Fruit fly (Drosophila melanogaster): ENCODE data around the gene CG1910.

The CG1910 gene

dm6 chr3R:31721466-31721865 lies 26.0 kb upstream of the CG1910 start:
- TF ChIP-seq CG32006 (GFP tag; optimal IDR thresholded peaks at IDR 0.05): peak; percentile 51
- TF ChIP-seq vri (GFP tag; optimal IDR thresholded peaks at IDR 0.05): no peak
- TF ChIP-seq CG4318 (GFP tag; optimal IDR thresholded peaks at IDR 0.05): no peak
- TF ChIP-seq salr (GFP tag; optimal IDR thresholded peaks at IDR 0.05): peak in 1 of 2 experiments; percentile 2

- TF ChIP-seq CG1621 (tag; optimal IDR thresholded peaks at IDR 0.05): no peak
- TF ChIP-seq CG8119 (GFP tag; IDR thresholded peaks at IDR 0.05): no peak
- no peak for TF ChIP-seq CG11762 (GFP tag; optimal IDR thresholded peaks at IDR 0.05; ENCODE audit: insufficient read depth)
- TF ChIP-seq Hr4 (GFP tag; optimal IDR thresholded peaks at IDR 0.05): no peak
- TF ChIP-seq ss (GFP tag; optimal IDR thresholded peaks at IDR 0.05): no peak
- peak; percentile 23; the same call in 1 of the 2 replicates for TF ChIP-seq CG15336 (GFP tag; IDR thresholded peaks at IDR 0.05)
- TF ChIP-seq CG6163 (GFP tag; IDR thresholded peaks at IDR 0.05): 0 out of 3 replicates have a peak, but pooled peaks have one; percentile 23
- no peak for TF ChIP-seq CG6276 (GFP tag; optimal IDR thresholded peaks at IDR 0.05)
- TF ChIP-seq cyc (GFP tag; optimal IDR thresholded peaks at IDR 0.05): no peak
- TF ChIP-seq CG31627 (GFP tag; optimal IDR thresholded peaks at IDR 0.05): no peak
- TF ChIP-seq fkh (GFP tag; optimal IDR thresholded peaks at IDR 0.05): peak; percentile 95
- no peak for TF ChIP-seq CG6854 (GFP tag; optimal IDR thresholded peaks at IDR 0.05)
- TF ChIP-seq Hr39 (GFP tag; optimal IDR thresholded peaks at IDR 0.05): no peak
- no peak for TF ChIP-seq esn (GFP tag; optimal IDR thresholded peaks at IDR 0.05)
- no peak for TF ChIP-seq salr (GFP tag; optimal IDR thresholded peaks at IDR 0.05)
- no peak for TF ChIP-seq CG10631 (GFP tag; optimal IDR thresholded peaks at IDR 0.05)
- TF ChIP-seq CG4318 (GFP tag; optimal IDR thresholded peaks at IDR 0.05): no peak
- TF ChIP-seq topi (GFP tag; optimal IDR thresholded peaks at IDR 0.05): no peak
- TF ChIP-seq Eip78C (GFP tag): no peak
- TF ChIP-seq svp (GFP tag): no peak
- TF ChIP-seq Smox (GFP tag; optimal IDR thresholded peaks at IDR 0.05): no peak
- no peak for TF ChIP-seq Gug (GFP tag; IDR thresholded peaks at IDR 0.05)
Observed at dm6 chr3R:31721958-31722357, 25.5 kb upstream of the CG1910 start.

- TF ChIP-seq ss (GFP tag; optimal IDR thresholded peaks at IDR 0.05): peak in 1 of 2 experiments; percentile 75
- TF ChIP-seq CG9139 (GFP tag; optimal IDR thresholded peaks at IDR 0.05): no peak
- TF ChIP-seq CG6792 (GFP tag; optimal IDR thresholded peaks at IDR 0.05): no peak
- peak; percentile 40 for TF ChIP-seq OdsH (GFP tag; optimal IDR thresholded peaks at IDR 0.05)
- no peak for TF ChIP-seq dsx (GFP tag; optimal IDR thresholded peaks at IDR 0.05; ENCODE audit: poor library complexity, severe bottlenecking)
- TF ChIP-seq lz (GFP tag; optimal IDR thresholded peaks at IDR 0.05): no peak
- TF ChIP-seq CG15336 (GFP tag; IDR thresholded peaks at IDR 0.05): peak; percentile 67
- TF ChIP-seq CG11902 (GFP tag; optimal IDR thresholded peaks at IDR 0.05): no peak
- no peak for TF ChIP-seq CG7368 (GFP tag; optimal IDR thresholded peaks at IDR 0.05)
- TF ChIP-seq CG6163 (GFP tag; IDR thresholded peaks at IDR 0.05): 0 out of 3 replicates have a peak, but pooled peaks have one; percentile 23
- TF ChIP-seq Met (GFP tag; optimal IDR thresholded peaks at IDR 0.05): no peak
- TF ChIP-seq svp (GFP tag): no peak
- peak; percentile 66 for TF ChIP-seq CG6276 (GFP tag; optimal IDR thresholded peaks at IDR 0.05)
- TF ChIP-seq fkh (GFP tag; optimal IDR thresholded peaks at IDR 0.05): peak; percentile 21
- no peak for TF ChIP-seq Lpt (GFP tag; optimal IDR thresholded peaks at IDR 0.05)
- peak; percentile 61 for TF ChIP-seq Hr4 (GFP tag; optimal IDR thresholded peaks at IDR 0.05)
- peak; percentile 20 for TF ChIP-seq CG16779 (tag; optimal IDR thresholded peaks at IDR 0.05)
- TF ChIP-seq vri (GFP tag; optimal IDR thresholded peaks at IDR 0.05): no peak
- TF ChIP-seq fd59A (GFP tag; optimal IDR thresholded peaks at IDR 0.05): peak; percentile 22
- TF ChIP-seq CG6854 (GFP tag; optimal IDR thresholded peaks at IDR 0.05): no peak
- TF ChIP-seq CG34406 (GFP tag; optimal IDR thresholded peaks at IDR 0.05): no peak
- no peak for TF ChIP-seq Ets21C (GFP tag; optimal IDR thresholded peaks at IDR 0.05)
- peak; percentile 38 for TF ChIP-seq achi (GFP tag; optimal IDR thresholded peaks at IDR 0.05)
- no peak; the same call in 1 of the 3 replicates for TF ChIP-seq eg (GFP tag; IDR thresholded peaks at IDR 0.05)
- TF ChIP-seq CG31627 (GFP tag; optimal IDR thresholded peaks at IDR 0.05): no peak
- no peak for TF ChIP-seq fd85E (GFP tag; optimal IDR thresholded peaks at IDR 0.05)
- no peak for TF ChIP-seq CG8632 (GFP tag; optimal IDR thresholded peaks at IDR 0.05)
- TF ChIP-seq Smox (GFP tag; optimal IDR thresholded peaks at IDR 0.05): no peak
- no peak for TF ChIP-seq Hr39 (GFP tag; optimal IDR thresholded peaks at IDR 0.05)
- TF ChIP-seq Sox15 (GFP tag; optimal IDR thresholded peaks at IDR 0.05): no peak
- no peak for TF ChIP-seq CG10669 (GFP tag; optimal IDR thresholded peaks at IDR 0.05)
- no peak for TF ChIP-seq net (GFP tag; optimal IDR thresholded peaks at IDR 0.05)
- TF ChIP-seq spab (GFP tag; optimal IDR thresholded peaks at IDR 0.05): no peak
- no peak for TF ChIP-seq CG1621 (tag; optimal IDR thresholded peaks at IDR 0.05)
Observed at dm6 chr3R:31723206-31723933, 24.1 kb upstream of the CG1910 start.

Data from whole organism, prepupa.